Worm (Caenorhabditis elegans) whole organism, L2 larva: ENCODE results near the gene mrpl-37.

Source experiments
- C34F6.9 ChIP-seq: fragments of 150-350 bp; optimal IDR thresholded peaks from 2 replicates; lab custom pipeline; 2014; ENCODE audit warnings: missing biosample characterization, missing genetic modification characterization
- Y55F3AM.14 ChIP-seq: fragments of 200-800 bp; sonication (Bioruptor generic); optimal IDR thresholded peaks from 2 replicates; lab custom pipeline; 2018; ENCODE audit warnings: mild to moderate bottlenecking, missing genetic modification characterization, missing compliant biosample characterization
- ZK546.5 ChIP-seq: sonication (generic microtip); optimal IDR thresholded peaks from 2 replicates; lab custom pipeline; 2017; ENCODE audit warnings: missing biosample characterization, missing genetic modification characterization
- alr-1 ChIP-seq: fragments of 150-350 bp; optimal IDR thresholded peaks from 2 replicates; lab custom pipeline; 2014; ENCODE audit warnings: missing biosample characterization, missing genetic modification characterization
- ama-1 ChIP-seq: fragments of 150-350 bp; optimal IDR thresholded peaks from 2 replicates; lab custom pipeline; 2018; ENCODE audit warnings: inconsistent platforms
- blmp-1 ChIP-seq: sonication (generic microtip); optimal IDR thresholded peaks from 2 replicates; lab custom pipeline; 2017; ENCODE audit warnings: missing genetic modification characterization, mild to moderate bottlenecking, missing compliant biosample characterization, antibody characterized with exemption, moderate library complexity; ENCODE audit not compliant: insufficient read depth
- ceh-16 ChIP-seq: fragments of 150-350 bp; optimal IDR thresholded peaks from 2 replicates; lab custom pipeline; 2014; ENCODE audit warnings: missing biosample characterization, missing genetic modification characterization
- crh-2 ChIP-seq: sonication (generic microtip); optimal IDR thresholded peaks from 2 replicates; lab custom pipeline; 2017; ENCODE audit warnings: missing biosample characterization, missing genetic modification characterization
- dmd-4 ChIP-seq: sonication (generic microtip); optimal IDR thresholded peaks from 2 replicates; lab custom pipeline; 2017; ENCODE audit warnings: missing biosample characterization, missing genetic modification characterization
- egl-27 ChIP-seq: sonication (generic microtip); optimal IDR thresholded peaks from 3 replicates; lab custom pipeline; 2017; ENCODE audit warnings: missing biosample characterization, missing genetic modification reagents, missing genetic modification characterization
- elt-1 ChIP-seq: fragments of 150-350 bp; optimal IDR thresholded peaks from 2 replicates; lab custom pipeline; 2014; ENCODE audit warnings: missing biosample characterization, missing genetic modification characterization
- elt-3 ChIP-seq: sonication (generic microtip); optimal IDR thresholded peaks from 2 replicates; lab custom pipeline; 2017; ENCODE audit warnings: missing biosample characterization, missing genetic modification characterization
- gmeb-1 ChIP-seq: fragments of 150-350 bp; optimal IDR thresholded peaks from 2 replicates; lab custom pipeline; 2014; ENCODE audit warnings: missing biosample characterization, missing genetic modification characterization
- lin-11 ChIP-seq: fragments of 150-350 bp; sonication (generic microtip); optimal IDR thresholded peaks from 2 replicates; lab custom pipeline; 2014; ENCODE audit warnings: missing biosample characterization, missing genetic modification characterization, inconsistent platforms, mixed read lengths
- lin-13 ChIP-seq: fragments of 150-350 bp; optimal IDR thresholded peaks from 2 replicates; lab custom pipeline; 2014; ENCODE audit warnings: missing biosample characterization, missing genetic modification reagents, missing genetic modification characterization
- lin-39 ChIP-seq: fragments of 150-350 bp; optimal IDR thresholded peaks from 2 replicates; lab custom pipeline; 2014; ENCODE audit warnings: missing biosample characterization, missing genetic modification reagents, missing genetic modification characterization
- lsy-2 ChIP-seq, 2 experiments: fragments of 150-350 bp in 1 of 2; sonication (generic microtip) in 1 of 2; optimal IDR thresholded peaks; 2 replicates each; lab custom pipeline; 2014 to 2017; ENCODE audit warnings: missing biosample characterization in 2 of 2, missing genetic modification characterization in 2 of 2
- mbf-1 ChIP-seq: sonication (generic microtip); optimal IDR thresholded peaks from 2 replicates; lab custom pipeline; 2017; ENCODE audit warnings: missing biosample characterization, missing genetic modification characterization
- mdl-1 ChIP-seq, 2 experiments: fragments of 150-350 bp in 1 of 2; sonication (generic microtip) in 1 of 2; optimal IDR thresholded peaks; 2 replicates each; lab custom pipeline; 2017; ENCODE audit warnings: missing biosample characterization in 2 of 2, missing genetic modification characterization in 2 of 2
- nhr-10 ChIP-seq: sonication (generic microtip); optimal IDR thresholded peaks from 2 replicates; lab custom pipeline; 2017; ENCODE audit warnings: missing biosample characterization, missing genetic modification characterization
- nhr-12 ChIP-seq: fragments of 150-350 bp; optimal IDR thresholded peaks from 2 replicates; lab custom pipeline; 2014; ENCODE audit warnings: missing biosample characterization, missing genetic modification characterization
- nhr-129 ChIP-seq: fragments of 150-350 bp; optimal IDR thresholded peaks from 2 replicates; lab custom pipeline; 2014; ENCODE audit warnings: missing biosample characterization, missing genetic modification characterization
- nhr-23 ChIP-seq: fragments of 150-350 bp; optimal IDR thresholded peaks from 2 replicates; lab custom pipeline; 2014; ENCODE audit warnings: missing biosample characterization, missing genetic modification reagents, missing genetic modification characterization
- nhr-237 ChIP-seq: fragments of 150-350 bp; optimal IDR thresholded peaks from 2 replicates; lab custom pipeline; 2014; ENCODE audit warnings: missing biosample characterization, missing genetic modification characterization
- nhr-25 ChIP-seq: fragments of 150-350 bp; sonication (generic microtip); optimal IDR thresholded peaks from 3 replicates; lab custom pipeline; 2014; ENCODE audit warnings: missing biosample characterization, missing genetic modification characterization
- nhr-77 ChIP-seq: fragments of 150-350 bp; optimal IDR thresholded peaks from 2 replicates; lab custom pipeline; 2014; ENCODE audit warnings: missing biosample characterization, missing genetic modification characterization
- peb-1 ChIP-seq: fragments of 150-350 bp; optimal IDR thresholded peaks from 2 replicates; lab custom pipeline; 2014; ENCODE audit warnings: missing biosample characterization, missing genetic modification characterization
- sma-3 ChIP-seq: sonication (generic microtip); optimal IDR thresholded peaks from 2 replicates; lab custom pipeline; 2016; ENCODE audit warnings: missing genetic modification reagents, missing genetic modification characterization, missing compliant biosample characterization
- sma-9 ChIP-seq, 2 experiments: fragments of 150-350 bp in 1 of 2; sonication (generic microtip) in 1 of 2; optimal IDR thresholded peaks; 2 replicates each; lab custom pipeline; 2014 to 2016; ENCODE audit warnings: missing genetic modification characterization in 2 of 2, mild to moderate bottlenecking in 1 of 2, missing biosample characterization in 1 of 2, missing compliant biosample characterization in 1 of 2, missing genetic modification reagents in 1 of 2, moderate library complexity in 1 of 2
- unc-39 ChIP-seq: fragments of 150-350 bp; optimal IDR thresholded peaks from 2 replicates; lab custom pipeline; 2014; ENCODE audit warnings: missing biosample characterization, missing genetic modification characterization
- unc-55 ChIP-seq: fragments of 150-350 bp; sonication (generic microtip); optimal IDR thresholded peaks from 3 replicates; lab custom pipeline; 2014; ENCODE audit warnings: missing biosample characterization, missing genetic modification reagents, missing genetic modification characterization
- unc-62 ChIP-seq: fragments of 150-350 bp; optimal IDR thresholded peaks from 2 replicates; lab custom pipeline; 2014; ENCODE audit warnings: missing biosample characterization, missing genetic modification reagents, missing genetic modification characterization
- zag-1 ChIP-seq: fragments of 150-350 bp; optimal IDR thresholded peaks from 2 replicates; lab custom pipeline; 2014; ENCODE audit warnings: missing biosample characterization, missing genetic modification characterization
- ztf-11 ChIP-seq: sonication (generic microtip); optimal IDR thresholded peaks from 2 replicates; lab custom pipeline; 2017; ENCODE audit warnings: missing biosample characterization, missing genetic modification characterization
- ztf-4 ChIP-seq: fragments of 150-350 bp; optimal IDR thresholded peaks from 2 replicates; lab custom pipeline; 2014; ENCODE audit warnings: missing biosample characterization, missing genetic modification characterization

mrpl-37 gene

DNA sequence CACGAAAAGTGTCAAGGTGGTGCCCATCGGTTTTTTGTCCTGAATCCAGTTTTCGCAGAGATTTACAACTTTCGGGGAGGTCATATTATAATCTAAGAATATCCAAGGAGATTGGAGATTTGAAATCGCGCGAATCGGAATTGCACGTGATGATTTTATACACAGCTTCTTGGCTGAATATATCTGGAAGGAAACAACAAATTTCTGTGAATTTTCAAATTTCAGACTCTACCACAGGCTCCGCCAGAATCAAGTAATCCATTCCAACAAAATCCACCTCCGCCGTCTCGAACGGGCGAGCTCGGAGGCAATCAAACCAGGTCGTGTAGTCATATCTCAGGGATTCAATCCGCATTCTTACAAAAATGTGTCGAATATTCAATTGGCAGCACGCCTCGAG, 20.4 kb upstream of the mrpl-37 start:
- TF ChIP-seq nhr-25 (tag; lab: Kevin White, UChicago) (no peak), unc-39 (tag; lab: Kevin White, UChicago) (no peak), nhr-10 (no peak), elt-1 (tag; lab: Kevin White, UChicago) (no peak), ceh-16 (tag; lab: Kevin White, UChicago) (no peak), nhr-23 (tag; lab: Kevin White, UChicago) (no peak), ztf-4 (tag; lab: Kevin White, UChicago) (no peak), nhr-237 (tag; lab: Kevin White, UChicago) (no peak), unc-55 (GFP tag; lab: Kevin White, UChicago) (no peak), lin-39 (tag; lab: Kevin White, UChicago) (no peak), Y55F3AM.14 (GFP tag; lab: Kevin White, UChicago) (no peak), ama-1 (lab: Kevin White, UChicago) (no peak), egl-27 (tag; lab: Kevin White, UChicago) (no peak), zag-1 (tag; lab: Kevin White, UChicago) (no peak), dmd-4 (no peak)

DNA sequence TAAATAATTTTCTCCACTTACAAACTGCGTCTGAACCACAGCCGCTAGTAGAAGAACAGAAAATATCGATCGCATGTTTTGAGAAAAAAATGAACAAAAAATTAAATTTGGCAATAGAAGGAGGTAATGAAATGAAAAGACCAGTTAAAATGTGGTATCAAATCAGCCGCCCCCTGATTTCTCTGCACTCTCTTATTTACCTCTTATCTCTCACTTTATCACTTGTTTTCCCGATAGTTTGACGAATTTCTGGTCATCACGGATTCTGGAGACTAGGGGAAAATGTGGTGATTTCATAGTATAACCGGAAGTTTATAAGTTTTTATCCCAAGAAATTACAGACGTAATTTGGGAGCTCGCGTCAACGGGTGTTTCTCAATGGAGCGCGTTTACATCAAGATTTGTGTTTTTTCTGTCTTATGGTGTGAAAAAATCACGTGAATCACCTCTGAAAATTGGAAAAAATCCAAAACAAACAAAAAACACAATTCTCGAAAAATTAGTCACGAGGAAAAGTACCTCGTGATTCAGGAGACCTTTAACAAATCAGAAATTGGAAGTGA, 18.9 kb upstream of the mrpl-37 start, which contains the start of gene clec-146:
clec-146 (minus strand) TSS at position 116 of the 563 bp plus-strand sequence.
- TF ChIP-seq nhr-23 (tag; lab: Kevin White, UChicago) = no peak
- no peak for TF ChIP-seq unc-55 (GFP tag; lab: Kevin White, UChicago)
- peak; percentile 27 for TF ChIP-seq sma-3 (GFP tag; lab: Kevin White, UChicago)
- TF ChIP-seq, all 48 proteins: peak for 1

ce11 chrII:13590461-13590860, 15.6 kb upstream of the mrpl-37 start, which contains the start of gene clec-145:
Gene clec-145 (minus strand): TSS chrII:13590561.
- TF ChIP-seq unc-62 (GFP tag; lab: Kevin White, UChicago) = no peak
- no peak for TF ChIP-seq zag-1 (tag; lab: Kevin White, UChicago)
- TF ChIP-seq C34F6.9 = no peak
- no peak for TF ChIP-seq nhr-23 (tag; lab: Kevin White, UChicago)
- TF ChIP-seq crh-2 = no peak
- no peak for TF ChIP-seq gmeb-1
- TF ChIP-seq lin-13 = no peak
- TF ChIP-seq dmd-4 = no peak
- TF ChIP-seq ztf-11 (tag; lab: Kevin White, UChicago) = no peak
- TF ChIP-seq mdl-1 (tag; optimal IDR thresholded peaks at IDR 0.05; lab: Kevin White, UChicago) = no peak
- TF ChIP-seq blmp-1 (tag; lab: Kevin White, UChicago) = no peak
- no peak for TF ChIP-seq mbf-1 (tag; lab: Kevin White, UChicago)
- no peak for TF ChIP-seq lsy-2 (tag; optimal IDR thresholded peaks at IDR 0.05; lab: Kevin White, UChicago)
- no peak for TF ChIP-seq lin-11 (tag; lab: Kevin White, UChicago)
- TF ChIP-seq egl-27 (tag; lab: Kevin White, UChicago) = no peak
- TF ChIP-seq ZK546.5 (tag; lab: Kevin White, UChicago) = no peak
- TF ChIP-seq Y55F3AM.14 (GFP tag; lab: Kevin White, UChicago) = no peak
- TF ChIP-seq nhr-129 (tag; lab: Kevin White, UChicago) = no peak
- TF ChIP-seq nhr-77 (tag; lab: Kevin White, UChicago) = no peak
- no peak for TF ChIP-seq nhr-12 (tag; lab: Kevin White, UChicago)

DNA sequence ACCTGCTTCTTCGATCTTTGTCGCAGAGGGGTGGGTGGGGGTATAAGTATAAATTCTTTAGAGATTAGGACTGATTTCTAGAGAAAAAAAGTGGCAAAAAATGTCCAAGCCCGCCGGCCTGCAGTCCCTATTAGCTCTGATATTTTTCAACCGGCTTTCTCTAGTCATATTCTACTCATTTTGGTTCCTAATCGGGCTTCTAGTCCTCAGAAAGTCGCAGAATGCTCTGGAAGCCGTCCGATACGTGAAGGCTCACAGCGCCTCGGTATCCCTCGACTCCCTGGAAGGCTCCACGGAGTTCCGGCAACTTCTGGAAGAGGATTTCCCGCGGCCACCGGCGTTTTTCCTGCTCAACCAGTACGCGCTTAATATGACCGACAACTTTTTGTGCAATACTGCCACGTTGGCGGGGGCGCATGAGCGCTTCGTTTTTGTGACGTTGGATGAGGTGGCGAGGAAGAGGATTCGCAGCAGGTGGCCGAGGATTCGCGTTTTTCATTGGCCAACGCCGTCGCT, 10.8 kb upstream of the mrpl-37 start, which contains the start of gene Y48E1B.8:
Y48E1B.8 (plus strand) TSS at position 51 of the 516 bp plus-strand sequence.
- TF ChIP-seq ztf-11 (tag; lab: Kevin White, UChicago) (no peak), C34F6.9 (no peak), lin-39 (tag; lab: Kevin White, UChicago) (no peak), lin-13 (no peak), unc-62 (GFP tag; lab: Kevin White, UChicago) (no peak), lin-11 (tag; lab: Kevin White, UChicago) (no peak), crh-2 (no peak), sma-9 (GFP tag; optimal IDR thresholded peaks at IDR 0.05; lab: Kevin White, UChicago) (no peak), sma-9 (tag; optimal IDR thresholded peaks at IDR 0.05; lab: Kevin White, UChicago) (no peak), peb-1 (tag; lab: Kevin White, UChicago) (no peak), elt-3 (tag; lab: Kevin White, UChicago) (no peak), sma-3 (GFP tag; lab: Kevin White, UChicago) (no peak), alr-1 (tag; lab: Kevin White, UChicago) (no peak)
